Fruit fly (Drosophila melanogaster): ENCODE data around the gene Edem2.
A peak's percentile ranks its signal among the peaks of the same experiment; 100 is the strongest.

Gene Edem2

dm6 chr2L:13145035-13145683 is 46.8 kb upstream of the Edem2 start (continued):
- TF ChIP-seq CG2120 (GFP tag; optimal IDR thresholded peaks at IDR 0.05) (peak; percentile 91), CG10979 (tag; optimal IDR thresholded peaks at IDR 0.05) (no peak), sob (GFP tag; IDR thresholded peaks at IDR 0.05) (peak; percentile 88), Mes4 (GFP tag; optimal IDR thresholded peaks at IDR 0.05) (peak; percentile 47), chm (GFP tag; IDR thresholded peaks at IDR 0.05) (no peak), ham (GFP tag; IDR thresholded peaks at IDR 0.05) (no peak), Opbp (GFP tag; IDR thresholded peaks at IDR 0.05; ENCODE audit: partially characterized antibody) (no peak), CG10654 (GFP tag; optimal IDR thresholded peaks at IDR 0.05) (peak; percentile 51), CG11398 (GFP tag; optimal IDR thresholded peaks at IDR 0.05) (peak; percentile 18), CG9727 (GFP tag; optimal IDR thresholded peaks at IDR 0.05) (peak; percentile 73), CG12391 (tag; optimal IDR thresholded peaks at IDR 0.05) (no peak), tll (GFP tag; optimal IDR thresholded peaks at IDR 0.05) (no peak), esg (GFP tag; conservative IDR thresholded peaks at IDR 0.05) (peak; percentile 79), HmgZ (tag; optimal IDR thresholded peaks at IDR 0.05) (peak; percentile 54), Scr (GFP tag; IDR thresholded peaks at IDR 0.05; ENCODE audit: partially characterized antibody) (no peak), CG1603 (tag; optimal IDR thresholded peaks at IDR 0.05) (peak; percentile 21), CG7357 (GFP tag; IDR thresholded peaks at IDR 0.05) (peak; percentile 72), CG10959 (GFP tag; IDR thresholded peaks at IDR 0.05) (no peak), Lpt (GFP tag; optimal IDR thresholded peaks at IDR 0.05) (no peak), CG15601 (tag; optimal IDR thresholded peaks at IDR 0.05) (peak; percentile 8), sima (GFP tag; optimal IDR thresholded peaks at IDR 0.05) (peak; percentile 23), Dref (GFP tag; IDR thresholded peaks at IDR 0.05) (no peak), crol (GFP tag; IDR thresholded peaks at IDR 0.05) (no peak), ranshi (GFP tag; IDR thresholded peaks at IDR 0.05) (peak; percentile 82), Dad (GFP tag; optimal IDR thresholded peaks at IDR 0.05) (peak; percentile 59), CG6689 (GFP tag; IDR thresholded peaks at IDR 0.05) (peak; percentile 74), CG3065 (GFP tag; optimal IDR thresholded peaks at IDR 0.05) (no peak), pros (GFP tag; optimal IDR thresholded peaks at IDR 0.05) (no peak), gem (tag; optimal IDR thresholded peaks at IDR 0.05) (peak; percentile 86), CG18262 (tag; optimal IDR thresholded peaks at IDR 0.05) (peak; percentile 62), CG14014 (GFP tag; IDR thresholded peaks at IDR 0.05) (peak; percentile 89), gro (GFP tag; optimal IDR thresholded peaks at IDR 0.05) (peak; percentile 93), C15 (GFP tag; IDR thresholded peaks at IDR 0.05) (0 out of 3 replicates have a peak, but pooled peaks have one; percentile 20), Fer1 (GFP tag; optimal IDR thresholded peaks at IDR 0.05) (peak; percentile 87), Spps (tag; optimal IDR thresholded peaks at IDR 0.05) (no peak), ci (GFP tag; IDR thresholded peaks at IDR 0.05) (peak; percentile 37; the same call in 1 of the 3 replicates), sc (optimal IDR thresholded peaks at IDR 0.05) (no peak), sc (GFP tag; optimal IDR thresholded peaks at IDR 0.05) (no peak), kni (GFP tag; optimal IDR thresholded peaks at IDR 0.05) (peak; percentile 8), tna (GFP tag; IDR thresholded peaks at IDR 0.05; ENCODE audit: partially characterized antibody) (no peak), Hr3 (GFP tag; optimal IDR thresholded peaks at IDR 0.05) (peak; percentile 54), Oli (tag; optimal IDR thresholded peaks at IDR 0.05) (peak; percentile 73), Hr39 (optimal IDR thresholded peaks at IDR 0.05) (no peak), corto (GFP tag; optimal IDR thresholded peaks at IDR 0.05) (no peak), pzg (GFP tag; optimal IDR thresholded peaks at IDR 0.05) (no peak), HHEX (GFP tag; optimal IDR thresholded peaks at IDR 0.05) (peak; percentile 76), Fer2 (tag; optimal IDR thresholded peaks at IDR 0.05) (peak; percentile 58), Sry-δ (GFP tag; optimal IDR thresholded peaks at IDR 0.05) (peak; percentile 30), btn (GFP tag; optimal IDR thresholded peaks at IDR 0.05) (no peak), gsb-n (tag; optimal IDR thresholded peaks at IDR 0.05) (peak; percentile 0), toy (GFP tag; IDR thresholded peaks at IDR 0.05) (no peak)
